Worm (Caenorhabditis elegans) whole organism, L2 larva: ENCODE measurements around the gene C34F11.5.

Source experiments
- ceh-16 ChIP-seq: fragments of 150-350 bp; optimal IDR thresholded peaks from 2 replicates; lab custom pipeline; 2014; ENCODE audit warnings: missing biosample characterization, missing genetic modification characterization
- lin-13 ChIP-seq: fragments of 150-350 bp; optimal IDR thresholded peaks from 2 replicates; lab custom pipeline; 2014; ENCODE audit warnings: missing biosample characterization, missing genetic modification reagents, missing genetic modification characterization

- TF ChIP-seq ceh-16 (tag; lab: Kevin White, UChicago) (no peak), lin-13 (GFP tag; lab: Kevin White, UChicago) (no peak)
These were observed 17.1 kb downstream of the C34F11.5 start, which contains the start of gene C34F11.1 for ce11 chrII:5212675-5213074.
